ENCODE assay signal across 1 fruit fly cellular context in genomic region chrX:12466541-12467240, dm6.
TF ChIP-seq lines count a peak whose summit lies in the region.

No protein-coding gene starts in this region.

TF ChIP-seq in whole organism, embryonic, 481 proteins besides CTCF, POLR2A, EP300 and RAD21 (continued from another document and continues in another):
- no peak for TF ChIP-seq tna (GFP tag; IDR thresholded peaks at IDR 0.05; lab: Robert Waterston, UW; ENCODE audit: partially characterized antibody)
- TF ChIP-seq sima (GFP tag; optimal IDR thresholded peaks at IDR 0.05; lab: Kevin White, UChicago) = no peak
- peak; percentile 4 for TF ChIP-seq CG13296 (GFP tag; optimal IDR thresholded peaks at IDR 0.05; lab: Kevin White, UChicago)
- TF ChIP-seq CG11247 (GFP tag; IDR thresholded peaks at IDR 0.05; lab: Robert Waterston, UW) = no peak
- peak in 1 of 2 experiments; percentile 35 for TF ChIP-seq bsh (GFP tag; optimal IDR thresholded peaks at IDR 0.05; lab: Kevin White, UChicago)
- TF ChIP-seq CG1603 (tag; optimal IDR thresholded peaks at IDR 0.05; lab: Kevin White, UChicago) = no peak
- no peak for TF ChIP-seq ERR (GFP tag; optimal IDR thresholded peaks at IDR 0.05; lab: Kevin White, UChicago)
- TF ChIP-seq nmo (GFP tag; optimal IDR thresholded peaks at IDR 0.05; lab: Kevin White, UChicago) = peak; percentile 58
- peak; percentile 50 for TF ChIP-seq Ssrp (tag; optimal IDR thresholded peaks at IDR 0.05; lab: Kevin White, UChicago)
- TF ChIP-seq en (GFP tag; optimal IDR thresholded peaks at IDR 0.05; lab: Kevin White, UChicago) = no peak
- TF ChIP-seq Atf6 (GFP tag; IDR thresholded peaks at IDR 0.05; lab: Robert Waterston, UW) = peak; percentile 42; the same call in 1 of the 2 replicates
- no peak for TF ChIP-seq CG15514 (GFP tag; optimal IDR thresholded peaks at IDR 0.05; lab: Kevin White, UChicago)
- TF ChIP-seq Ets97D (GFP tag; optimal IDR thresholded peaks at IDR 0.05; lab: Kevin White, UChicago) = no peak
- TF ChIP-seq so (GFP tag; IDR thresholded peaks at IDR 0.05; lab: Robert Waterston, UW) = no peak
- no peak for TF ChIP-seq CG15696 (tag; optimal IDR thresholded peaks at IDR 0.05; lab: Kevin White, UChicago)
- TF ChIP-seq BEAF-32 (GFP tag; optimal IDR thresholded peaks at IDR 0.05; lab: Kevin White, UChicago) = no peak
- 0 out of 2 replicates have a peak, but pooled peaks have one; percentile 43 for TF ChIP-seq CG14441 (GFP tag; IDR thresholded peaks at IDR 0.05; lab: Robert Waterston, UW)
- no peak for TF ChIP-seq Rx (GFP tag; IDR thresholded peaks at IDR 0.05; lab: Robert Waterston, UW)
- peak; percentile 63 for TF ChIP-seq Meics (GFP tag; optimal IDR thresholded peaks at IDR 0.05; lab: Kevin White, UChicago)
- TF ChIP-seq fd102C (GFP tag; optimal IDR thresholded peaks at IDR 0.05; lab: Kevin White, UChicago) = no peak
- no peak for TF ChIP-seq Gsc (GFP tag; IDR thresholded peaks at IDR 0.05; lab: Robert Waterston, UW)
- peak; percentile 11 for TF ChIP-seq sug (tag; optimal IDR thresholded peaks at IDR 0.05; lab: Kevin White, UChicago)
- TF ChIP-seq Taf1 (GFP tag; IDR thresholded peaks at IDR 0.05; lab: Robert Waterston, UW) = no peak
- no peak for TF ChIP-seq MTF-1 (GFP tag; optimal IDR thresholded peaks at IDR 0.05; lab: Kevin White, UChicago; ENCODE audit: borderline replicate concordance)
- no peak for TF ChIP-seq ftz-f1 (GFP tag; optimal IDR thresholded peaks at IDR 0.05; lab: Kevin White, UChicago)
- peak; percentile 30 to 60 for TF ChIP-seq dpn (GFP tag; optimal IDR thresholded peaks at IDR 0.05; lab: Kevin White, UChicago)
- no peak for TF ChIP-seq CG13894 (tag; optimal IDR thresholded peaks at IDR 0.05; lab: Kevin White, UChicago)
- TF ChIP-seq CG6791 (GFP tag; IDR thresholded peaks at IDR 0.05; lab: Robert Waterston, UW; ENCODE audit: partially characterized antibody) = no peak
- peak; percentile 66 to 97 for TF ChIP-seq insv (GFP tag; optimal IDR thresholded peaks at IDR 0.05; lab: Kevin White, UChicago)
- TF ChIP-seq CG10979 (tag; optimal IDR thresholded peaks at IDR 0.05; lab: Kevin White, UChicago) = peak; percentile 43
- TF ChIP-seq CG6654 (GFP tag; optimal IDR thresholded peaks at IDR 0.05; lab: Kevin White, UChicago) = peak; percentile 15
- TF ChIP-seq bcd (GFP tag; optimal IDR thresholded peaks at IDR 0.05; lab: Kevin White, UChicago) = peak; percentile 41
- peak; percentile 9 for TF ChIP-seq CG14710 (tag; optimal IDR thresholded peaks at IDR 0.05; lab: Kevin White, UChicago)
- no peak for TF ChIP-seq pum (GFP tag; optimal IDR thresholded peaks at IDR 0.05; lab: Kevin White, UChicago)
- no peak for TF ChIP-seq Doc2 (GFP tag; IDR thresholded peaks at IDR 0.05; lab: Robert Waterston, UW)
- no peak for TF ChIP-seq sc (optimal IDR thresholded peaks at IDR 0.05; lab: Kevin White, UChicago)
- TF ChIP-seq sc (GFP tag; optimal IDR thresholded peaks at IDR 0.05; lab: Kevin White, UChicago) = no peak
- no peak for TF ChIP-seq hkb (optimal IDR thresholded peaks at IDR 0.05; lab: Kevin White, UChicago)
- TF ChIP-seq hkb (GFP tag; IDR thresholded peaks at IDR 0.05; lab: Robert Waterston, UW) = peak; percentile 33; the same call in 1 of the 2 replicates
- TF ChIP-seq CG12942 (GFP tag; optimal IDR thresholded peaks at IDR 0.05; lab: Kevin White, UChicago) = no peak
- peak; percentile 15 for TF ChIP-seq CG17829 (tag; optimal IDR thresholded peaks at IDR 0.05; lab: Kevin White, UChicago)
- peak; percentile 49 for TF ChIP-seq CG15011 (GFP tag; optimal IDR thresholded peaks at IDR 0.05; lab: Kevin White, UChicago)
- no peak for TF ChIP-seq CG15479 (GFP tag; optimal IDR thresholded peaks at IDR 0.05; lab: Kevin White, UChicago)
- no peak for TF ChIP-seq CG16813 (GFP tag; IDR thresholded peaks at IDR 0.05; lab: Robert Waterston, UW; ENCODE audit: partially characterized antibody)
- peak; percentile 73 for TF ChIP-seq CG15269 (tag; optimal IDR thresholded peaks at IDR 0.05; lab: Kevin White, UChicago)
- no peak for TF ChIP-seq amos (GFP tag; IDR thresholded peaks at IDR 0.05; lab: Robert Waterston, UW; ENCODE audit: partially characterized antibody)
- TF ChIP-seq knrl (GFP tag; IDR thresholded peaks at IDR 0.05; lab: Robert Waterston, UW; ENCODE audit: partially characterized antibody) = no peak
- no peak for TF ChIP-seq repo (GFP tag; optimal IDR thresholded peaks at IDR 0.05; lab: Kevin White, UChicago)
- peak; percentile 49 for TF ChIP-seq NfI (GFP tag; optimal IDR thresholded peaks at IDR 0.05; lab: Kevin White, UChicago)
- peak; percentile 52 for TF ChIP-seq CG17385 (GFP tag; optimal IDR thresholded peaks at IDR 0.05; lab: Kevin White, UChicago)
- TF ChIP-seq mam (GFP tag; optimal IDR thresholded peaks at IDR 0.05; lab: Kevin White, UChicago) = peak; percentile 52
- no peak for TF ChIP-seq corto (GFP tag; optimal IDR thresholded peaks at IDR 0.05; lab: Kevin White, UChicago)
- TF ChIP-seq lola (GFP tag; optimal IDR thresholded peaks at IDR 0.05; lab: Kevin White, UChicago) = peak in 1 of 3 experiments; percentile 18
- no peak for TF ChIP-seq CG4282 (GFP tag; optimal IDR thresholded peaks at IDR 0.05; lab: Kevin White, UChicago)
- TF ChIP-seq phol (tag; optimal IDR thresholded peaks at IDR 0.05; lab: Kevin White, UChicago) = peak; percentile 57
- TF ChIP-seq Hr39 (optimal IDR thresholded peaks at IDR 0.05; lab: Kevin White, UChicago) = no peak
- TF ChIP-seq gcm2 (GFP tag; optimal IDR thresholded peaks at IDR 0.05; lab: Kevin White, UChicago) = no peak
- TF ChIP-seq hb (GFP tag; IDR thresholded peaks at IDR 0.05; lab: Robert Waterston, UW; ENCODE audit: partially characterized antibody) = no peak
- no peak for TF ChIP-seq wdn (GFP tag; IDR thresholded peaks at IDR 0.05; lab: Robert Waterston, UW)
- TF ChIP-seq Hr3 (GFP tag; optimal IDR thresholded peaks at IDR 0.05; lab: Kevin White, UChicago) = peak; percentile 17
- TF ChIP-seq Aef1 (GFP tag; IDR thresholded peaks at IDR 0.05; lab: Robert Waterston, UW) = 0 out of 3 replicates have a peak, but pooled peaks have one; percentile 15
- no peak for TF ChIP-seq sna (GFP tag; IDR thresholded peaks at IDR 0.05; lab: Robert Waterston, UW; ENCODE audit: partially characterized antibody)
- TF ChIP-seq CG18011 (GFP tag; optimal IDR thresholded peaks at IDR 0.05; lab: Kevin White, UChicago) = peak; percentile 4
- TF ChIP-seq CG30020 (tag; optimal IDR thresholded peaks at IDR 0.05; lab: Kevin White, UChicago) = no peak
- TF ChIP-seq lov (optimal IDR thresholded peaks at IDR 0.05; lab: Kevin White, UChicago) = no peak
- no peak for TF ChIP-seq lov (GFP tag; IDR thresholded peaks at IDR 0.05; lab: Robert Waterston, UW)
- TF ChIP-seq Ravus (GFP tag; IDR thresholded peaks at IDR 0.05; lab: Robert Waterston, UW) = no peak
- no peak for TF ChIP-seq jing (GFP tag; optimal IDR thresholded peaks at IDR 0.05; lab: Kevin White, UChicago)
- peak; percentile 36 for TF ChIP-seq ems (GFP tag; optimal IDR thresholded peaks at IDR 0.05; lab: Kevin White, UChicago)
- peak; percentile 9 for TF ChIP-seq unpg (GFP tag; optimal IDR thresholded peaks at IDR 0.05; lab: Kevin White, UChicago)
- TF ChIP-seq Dref (GFP tag; IDR thresholded peaks at IDR 0.05; lab: Robert Waterston, UW) = no peak
- no peak for TF ChIP-seq grn (GFP tag; optimal IDR thresholded peaks at IDR 0.05; lab: Kevin White, UChicago)
- TF ChIP-seq CG4404 (GFP tag; IDR thresholded peaks at IDR 0.05; lab: Robert Waterston, UW) = no peak
- no peak for TF ChIP-seq CG6683 (GFP tag; optimal IDR thresholded peaks at IDR 0.05; lab: Kevin White, UChicago)
- peak; percentile 13 for TF ChIP-seq CG7786 (GFP tag; optimal IDR thresholded peaks at IDR 0.05; lab: Kevin White, UChicago)
- TF ChIP-seq CG31388 (GFP tag; optimal IDR thresholded peaks at IDR 0.05; lab: Kevin White, UChicago) = no peak
- no peak for TF ChIP-seq CG8359 (GFP tag; optimal IDR thresholded peaks at IDR 0.05; lab: Kevin White, UChicago; ENCODE audit: borderline replicate concordance)
- TF ChIP-seq abd-A (tag; optimal IDR thresholded peaks at IDR 0.05; lab: Kevin White, UChicago) = peak; percentile 53
- TF ChIP-seq chn (GFP tag; optimal IDR thresholded peaks at IDR 0.05; lab: Kevin White, UChicago) = peak; percentile 29
- no peak for TF ChIP-seq CG11696 (GFP tag; IDR thresholded peaks at IDR 0.05; lab: Robert Waterston, UW)
- peak; percentile 40 for TF ChIP-seq zfh2 (GFP tag; optimal IDR thresholded peaks at IDR 0.05; lab: Kevin White, UChicago)
- no peak for TF ChIP-seq CG4360 (GFP tag; IDR thresholded peaks at IDR 0.05; lab: Robert Waterston, UW)
- no peak for TF ChIP-seq CG34224 (GFP tag; IDR thresholded peaks at IDR 0.05; lab: Robert Waterston, UW; ENCODE audit: partially characterized antibody)
- TF ChIP-seq ato (GFP tag; IDR thresholded peaks at IDR 0.05; lab: Robert Waterston, UW; ENCODE audit: partially characterized antibody) = no peak
- TF ChIP-seq CG17568 (GFP tag; optimal IDR thresholded peaks at IDR 0.05; lab: Kevin White, UChicago) = no peak
- peak; percentile 36 for TF ChIP-seq CG1233 (GFP tag; optimal IDR thresholded peaks at IDR 0.05; lab: Kevin White, UChicago)
- TF ChIP-seq gro (GFP tag; optimal IDR thresholded peaks at IDR 0.05; lab: Kevin White, UChicago) = no peak
- TF ChIP-seq Atf3 (GFP tag; optimal IDR thresholded peaks at IDR 0.05; lab: Kevin White, UChicago) = no peak
- TF ChIP-seq stc (GFP tag; IDR thresholded peaks at IDR 0.05; lab: Robert Waterston, UW) = no peak
- no peak for TF ChIP-seq CG16779 (GFP tag; IDR thresholded peaks at IDR 0.05; lab: Robert Waterston, UW)
- peak; percentile 94 for TF ChIP-seq Ets65A (GFP tag; lab: Kevin White, UChicago)
- TF ChIP-seq Abd-B (GFP tag; optimal IDR thresholded peaks at IDR 0.05; lab: Kevin White, UChicago) = peak; percentile 55
- TF ChIP-seq fu2 (GFP tag; optimal IDR thresholded peaks at IDR 0.05; lab: Kevin White, UChicago) = peak; percentile 10
- no peak for TF ChIP-seq sd (tag; optimal IDR thresholded peaks at IDR 0.05; lab: Kevin White, UChicago)
- TF ChIP-seq bigmax (GFP tag; optimal IDR thresholded peaks at IDR 0.05; lab: Kevin White, UChicago) = no peak
- no peak for TF ChIP-seq H2.0 (GFP tag; IDR thresholded peaks at IDR 0.05; lab: Robert Waterston, UW)
- peak; percentile 40 for TF ChIP-seq luna (GFP tag; optimal IDR thresholded peaks at IDR 0.05; lab: Kevin White, UChicago)
- TF ChIP-seq CG2712 (tag; optimal IDR thresholded peaks at IDR 0.05; lab: Kevin White, UChicago) = peak; percentile 32
- peak; percentile 57 for TF ChIP-seq CG31441 (GFP tag; IDR thresholded peaks at IDR 0.05; lab: Robert Waterston, UW)
- TF ChIP-seq Eip74EF (GFP tag; optimal IDR thresholded peaks at IDR 0.05; lab: Kevin White, UChicago) = no peak
- no peak for TF ChIP-seq HLH4C (GFP tag; IDR thresholded peaks at IDR 0.05; lab: Robert Waterston, UW; ENCODE audit: partially characterized antibody)
- no peak for TF ChIP-seq Hmx (GFP tag; optimal IDR thresholded peaks at IDR 0.05; lab: Kevin White, UChicago)
- TF ChIP-seq ro (GFP tag; IDR thresholded peaks at IDR 0.05; lab: Robert Waterston, UW) = no peak
- TF ChIP-seq CG15601 (tag; optimal IDR thresholded peaks at IDR 0.05; lab: Kevin White, UChicago) = no peak
- no peak for TF ChIP-seq CG2202 (tag; optimal IDR thresholded peaks at IDR 0.05; lab: Kevin White, UChicago)
- peak; percentile 17 for TF ChIP-seq CG1792 (GFP tag; optimal IDR thresholded peaks at IDR 0.05; lab: Kevin White, UChicago)
- TF ChIP-seq CkIIα-i1 (GFP tag; IDR thresholded peaks at IDR 0.05; lab: Robert Waterston, UW) = no peak
- TF ChIP-seq CG3838 (GFP tag; optimal IDR thresholded peaks at IDR 0.05; lab: Kevin White, UChicago) = no peak
- TF ChIP-seq ssp (GFP tag; IDR thresholded peaks at IDR 0.05; lab: Robert Waterston, UW) = no peak
- peak; percentile 45 for TF ChIP-seq CG4424 (GFP tag; optimal IDR thresholded peaks at IDR 0.05; lab: Kevin White, UChicago)
- TF ChIP-seq CG2120 (GFP tag; optimal IDR thresholded peaks at IDR 0.05; lab: Kevin White, UChicago) = peak; percentile 68
- TF ChIP-seq CG1602 (GFP tag; optimal IDR thresholded peaks at IDR 0.05; lab: Kevin White, UChicago) = peak; percentile 38
- TF ChIP-seq Fer1 (GFP tag; optimal IDR thresholded peaks at IDR 0.05; lab: Kevin White, UChicago) = peak; percentile 47
- TF ChIP-seq Xbp1 (GFP tag; optimal IDR thresholded peaks at IDR 0.05; lab: Kevin White, UChicago) = peak; percentile 49
- peak; percentile 39 for TF ChIP-seq Nf-YC (tag; optimal IDR thresholded peaks at IDR 0.05; lab: Kevin White, UChicago)
- no peak for TF ChIP-seq crol (GFP tag; IDR thresholded peaks at IDR 0.05; lab: Robert Waterston, UW)
- no peak for TF ChIP-seq Trl (optimal IDR thresholded peaks at IDR 0.05; lab: Kevin White, UChicago)
- peak; percentile 26 for TF ChIP-seq Trl (GFP tag; optimal IDR thresholded peaks at IDR 0.05; lab: Kevin White, UChicago)
- TF ChIP-seq CG9437 (GFP tag; optimal IDR thresholded peaks at IDR 0.05; lab: Kevin White, UChicago) = peak; percentile 22
- no peak for TF ChIP-seq CG8281 (tag; optimal IDR thresholded peaks at IDR 0.05; lab: Kevin White, UChicago)
- peak; percentile 39 for TF ChIP-seq CG9817 (tag; optimal IDR thresholded peaks at IDR 0.05; lab: Kevin White, UChicago)
- TF ChIP-seq Mad (GFP tag; optimal IDR thresholded peaks at IDR 0.05; lab: Kevin White, UChicago) = peak; percentile 18
- TF ChIP-seq Hsf (GFP tag; optimal IDR thresholded peaks at IDR 0.05; lab: Kevin White, UChicago) = peak; percentile 35
- TF ChIP-seq slp2 (GFP tag; optimal IDR thresholded peaks at IDR 0.05; lab: Kevin White, UChicago) = no peak
- TF ChIP-seq CG32532 (GFP tag; IDR thresholded peaks at IDR 0.05; lab: Robert Waterston, UW) = peak; percentile 24; the same call in 1 of the 2 replicates
- peak; percentile 44 for TF ChIP-seq CG6854 (GFP tag; optimal IDR thresholded peaks at IDR 0.05; lab: Kevin White, UChicago)
- peak; percentile 48 for TF ChIP-seq Six4 (GFP tag; optimal IDR thresholded peaks at IDR 0.05; lab: Kevin White, UChicago)
- no peak for TF ChIP-seq CG16815 (GFP tag; optimal IDR thresholded peaks at IDR 0.05; lab: Kevin White, UChicago)
- no peak for TF ChIP-seq schlank (tag; optimal IDR thresholded peaks at IDR 0.05; lab: Kevin White, UChicago)
- no peak for TF ChIP-seq nom (GFP tag; optimal IDR thresholded peaks at IDR 0.05; lab: Kevin White, UChicago)
- peak; percentile 65 for TF ChIP-seq CG30403 (GFP tag; optimal IDR thresholded peaks at IDR 0.05; lab: Kevin White, UChicago)
- no peak for TF ChIP-seq MBD-R2 (GFP tag; IDR thresholded peaks at IDR 0.05; lab: Robert Waterston, UW)
- no peak for TF ChIP-seq TFAM (GFP tag; optimal IDR thresholded peaks at IDR 0.05; lab: Kevin White, UChicago)
- TF ChIP-seq CG13287 (GFP tag; IDR thresholded peaks at IDR 0.05; lab: Robert Waterston, UW; ENCODE audit: partially characterized antibody) = no peak
- peak; percentile 40 for TF ChIP-seq HLH54F (GFP tag; optimal IDR thresholded peaks at IDR 0.05; lab: Kevin White, UChicago)
